Fruit fly (Drosophila melanogaster): ENCODE measurements around the gene kumpel.

Gene kumpel

dm6 chr3R:25884301-25884700, 22.5 kb upstream of the kumpel start (continued):
- no peak for TF ChIP-seq CHES-1-like (GFP tag; optimal IDR thresholded peaks at IDR 0.05)
- TF ChIP-seq gfzf (GFP tag; optimal IDR thresholded peaks at IDR 0.05): no peak
- peak; percentile 77 for TF ChIP-seq CG9727 (GFP tag; optimal IDR thresholded peaks at IDR 0.05)
- TF ChIP-seq oc (tag; optimal IDR thresholded peaks at IDR 0.05): peak; percentile 87
- TF ChIP-seq Ssrp (tag; optimal IDR thresholded peaks at IDR 0.05): peak; percentile 81
- TF ChIP-seq Atf3 (GFP tag; optimal IDR thresholded peaks at IDR 0.05): no peak
- peak; percentile 17 for TF ChIP-seq kay (GFP tag; optimal IDR thresholded peaks at IDR 0.05)
- TF ChIP-seq dpn (GFP tag; optimal IDR thresholded peaks at IDR 0.05): peak in 1 of 2 experiments; percentile 48
- no peak for TF ChIP-seq CG4404 (GFP tag; IDR thresholded peaks at IDR 0.05)
- peak; percentile 77 for TF ChIP-seq CoRest (tag; optimal IDR thresholded peaks at IDR 0.05)
- TF ChIP-seq cas (GFP tag; IDR thresholded peaks at IDR 0.05): no peak
- peak; percentile 72 for TF ChIP-seq CG4424 (GFP tag; optimal IDR thresholded peaks at IDR 0.05)
- no peak for TF ChIP-seq CG7928 (GFP tag; optimal IDR thresholded peaks at IDR 0.05)
- TF ChIP-seq CG11093 (GFP tag; IDR thresholded peaks at IDR 0.05): peak; percentile 42; the same call in 1 of the 3 replicates
- no peak for TF ChIP-seq Side (GFP tag; optimal IDR thresholded peaks at IDR 0.05)
- TF ChIP-seq Doc3 (GFP tag; IDR thresholded peaks at IDR 0.05; ENCODE audit: partially characterized antibody): no peak
- peak; percentile 22 for TF ChIP-seq CG8359 (GFP tag; optimal IDR thresholded peaks at IDR 0.05; ENCODE audit: borderline replicate concordance)
- no peak for TF ChIP-seq CG8944 (GFP tag; optimal IDR thresholded peaks at IDR 0.05)
- TF ChIP-seq CG8765 (GFP tag; IDR thresholded peaks at IDR 0.05): no peak
- TF ChIP-seq Xrp1 (GFP tag; IDR thresholded peaks at IDR 0.05): peak; percentile 78
- TF ChIP-seq psq (GFP tag; optimal IDR thresholded peaks at IDR 0.05): no peak
- TF ChIP-seq CG9437 (GFP tag; optimal IDR thresholded peaks at IDR 0.05): peak; percentile 67
- TF ChIP-seq rib (GFP tag; IDR thresholded peaks at IDR 0.05): no peak
- TF ChIP-seq usp (GFP tag; optimal IDR thresholded peaks at IDR 0.05): no peak
- peak; percentile 64 for TF ChIP-seq az2 (GFP tag; optimal IDR thresholded peaks at IDR 0.05)
- no peak for TF ChIP-seq CG11456 (GFP tag; IDR thresholded peaks at IDR 0.05)
- TF ChIP-seq CG7556 (GFP tag; optimal IDR thresholded peaks at IDR 0.05): peak; percentile 65
- TF ChIP-seq CG8281 (tag; optimal IDR thresholded peaks at IDR 0.05): peak; percentile 1
- TF ChIP-seq twi (tag; optimal IDR thresholded peaks at IDR 0.05): peak; percentile 63
- TF ChIP-seq ewg (GFP tag; optimal IDR thresholded peaks at IDR 0.05): peak; percentile 40
- TF ChIP-seq CG7271 (tag; optimal IDR thresholded peaks at IDR 0.05): peak; percentile 51
- TF ChIP-seq CG2875 (GFP tag; optimal IDR thresholded peaks at IDR 0.05): peak; percentile 65
- peak; percentile 14 for TF ChIP-seq fd102C (GFP tag; optimal IDR thresholded peaks at IDR 0.05)
- TF ChIP-seq CG31388 (GFP tag; optimal IDR thresholded peaks at IDR 0.05): no peak
- TF ChIP-seq CG17359 (tag; optimal IDR thresholded peaks at IDR 0.05): peak; percentile 85
- no peak for TF ChIP-seq CG2129 (GFP tag; IDR thresholded peaks at IDR 0.05; ENCODE audit: partially characterized antibody)
- peak; percentile 17 for TF ChIP-seq lab (GFP tag; optimal IDR thresholded peaks at IDR 0.05)
- TF ChIP-seq CG4730 (GFP tag; IDR thresholded peaks at IDR 0.05): no peak
- TF ChIP-seq CG10321 (GFP tag; IDR thresholded peaks at IDR 0.05): 0 out of 2 replicates have a peak, but pooled peaks have one; percentile 9
- peak; percentile 24; the same call in 1 of the 2 replicates for TF ChIP-seq lmd (GFP tag; IDR thresholded peaks at IDR 0.05)
- peak; percentile 42 for TF ChIP-seq CG30020 (tag; optimal IDR thresholded peaks at IDR 0.05)
- peak in 1 of 3 experiments; percentile 50 for TF ChIP-seq Stat92E (GFP tag; optimal IDR thresholded peaks at IDR 0.05)
- 0 out of 2 replicates have a peak, but pooled peaks have one; percentile 50 for TF ChIP-seq ranshi (GFP tag; IDR thresholded peaks at IDR 0.05)
- peak; percentile 91 for TF ChIP-seq CG31441 (GFP tag; IDR thresholded peaks at IDR 0.05)
- no peak for TF ChIP-seq Usf (GFP tag; optimal IDR thresholded peaks at IDR 0.05)
- peak; percentile 88 for TF ChIP-seq Blimp-1 (GFP tag; optimal IDR thresholded peaks at IDR 0.05)
- TF ChIP-seq CG10654 (GFP tag; optimal IDR thresholded peaks at IDR 0.05): peak; percentile 35
- TF ChIP-seq CG10979 (tag; optimal IDR thresholded peaks at IDR 0.05): peak; percentile 87
- TF ChIP-seq gsb (GFP tag; IDR thresholded peaks at IDR 0.05): no peak
- TF ChIP-seq CG6765 (GFP tag; optimal IDR thresholded peaks at IDR 0.05): no peak

Data from whole organism, embryonic.